Worm (Caenorhabditis elegans) whole organism, mixed stage, embryonic: ENCODE data around the gene moa-1.

Experiments
- blmp-1 ChIP-seq: fragments of 150-350 bp; optimal IDR thresholded peaks from 2 replicates; lab custom pipeline; 2014; ENCODE audit warnings: missing biosample characterization, missing genetic modification characterization
- ceh-83 ChIP-seq: fragments of 200-800 bp; sonication (Bioruptor generic); optimal IDR thresholded peaks from 2 replicates; lab custom pipeline; 2018; ENCODE audit warnings: mild to moderate bottlenecking, missing genetic modification characterization, missing compliant biosample characterization
- ces-1 ChIP-seq: fragments of 150-350 bp; optimal IDR thresholded peaks from 2 replicates; lab custom pipeline; 2014; ENCODE audit warnings: missing biosample characterization, missing genetic modification reagents, missing genetic modification characterization
- mep-1 ChIP-seq: fragments of 150-350 bp; optimal IDR thresholded peaks from 2 replicates; lab custom pipeline; 2017; ENCODE audit warnings: missing biosample characterization, missing genetic modification reagents, missing genetic modification characterization, inconsistent platforms
- nhr-12 ChIP-seq: fragments of 150-350 bp; optimal IDR thresholded peaks from 2 replicates; lab custom pipeline; 2014; ENCODE audit warnings: missing biosample characterization, missing genetic modification characterization
- pha-4 ChIP-seq: fragments of 150-350 bp; optimal IDR thresholded peaks from 2 replicates; lab custom pipeline; 2018; ENCODE audit warnings: missing biosample characterization, missing genetic modification reagents, missing genetic modification characterization
- unc-62 ChIP-seq: fragments of 150-350 bp; optimal IDR thresholded peaks from 2 replicates; lab custom pipeline; 2014; ENCODE audit warnings: missing biosample characterization, missing genetic modification reagents, missing genetic modification characterization
- ztf-11 ChIP-seq: fragments of 150-350 bp; optimal IDR thresholded peaks from 2 replicates; lab custom pipeline; 2014; ENCODE audit warnings: missing biosample characterization, missing genetic modification characterization

DNA sequence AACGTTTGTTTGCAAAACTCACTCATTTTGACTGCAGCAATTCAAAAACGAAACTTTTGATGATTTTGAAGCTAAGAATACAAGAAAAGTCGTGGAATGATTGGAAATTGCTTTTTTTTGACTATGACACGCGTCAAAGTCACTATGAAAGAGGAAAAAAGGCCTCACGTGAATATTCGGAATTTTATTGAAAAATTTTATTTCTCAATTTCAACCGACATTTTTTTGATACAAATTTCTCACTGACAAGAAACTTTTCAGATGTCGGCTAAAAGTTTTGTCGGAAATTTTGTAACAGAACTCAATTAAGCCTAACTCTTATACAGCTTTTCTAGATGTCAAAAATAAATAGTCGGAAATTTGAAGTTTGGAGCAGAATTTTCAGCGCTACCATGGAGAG, 731 bp upstream of the moa-1 start, which contains the start of gene R155.5:
- TF ChIP-seq blmp-1 (tag; lab: Kevin White, UChicago) (no peak), ces-1 (GFP tag; lab: Kevin White, UChicago) (no peak), nhr-12 (tag; lab: Kevin White, UChicago) (no peak), pha-4 (no peak), ztf-11 (tag; lab: Kevin White, UChicago) (no peak), ceh-83 (no peak), mep-1 (tag; lab: Kevin White, UChicago) (no peak), unc-62 (GFP tag; lab: Kevin White, UChicago) (no peak)
